Worm (Caenorhabditis elegans): ENCODE measurements around the gene col-168.

Gene col-168

ce11 chrX:6373348-6373747, 47.2 kb downstream of the col-168 start, which contains the start of gene C03B1.17:
TSS of gene C03B1.17 (plus strand) at chrX:6373648.
- TF ChIP-seq ZK546.5 (tag; optimal IDR thresholded peaks at IDR 0.05) (no peak), daf-16 (GFP tag; optimal IDR thresholded peaks at IDR 0.05) (no peak), daf-16 (tag; optimal IDR thresholded peaks at IDR 0.05) (no peak), rbr-2 (tag; optimal IDR thresholded peaks at IDR 0.05) (no peak), dmd-6 (GFP tag; IDR thresholded peaks at IDR 0.05) (no peak), snpc-1.2 (GFP tag; IDR thresholded peaks at IDR 0.05) (no peak), F37D6.2 (tag; optimal IDR thresholded peaks at IDR 0.05) (no peak), skn-1 (tag; optimal IDR thresholded peaks at IDR 0.05) (no peak), dpl-1 (GFP tag; optimal IDR thresholded peaks at IDR 0.05) (no peak), spr-3 (GFP tag; optimal IDR thresholded peaks at IDR 0.05) (no peak), ztf-7 (tag; optimal IDR thresholded peaks at IDR 0.05) (no peak), ceh-44 (GFP tag; IDR thresholded peaks at IDR 0.05) (no peak), nhr-10 (tag; optimal IDR thresholded peaks at IDR 0.05) (no peak), dve-1 (tag; optimal IDR thresholded peaks at IDR 0.05; ENCODE audit: insufficient read depth) (no peak), ZK337.2 (GFP tag; IDR thresholded peaks at IDR 0.05) (no peak), snpc-4 (tag; optimal IDR thresholded peaks at IDR 0.05) (no peak), D1046.2 (GFP tag; IDR thresholded peaks at IDR 0.05) (no peak), egl-43 (GFP tag; IDR thresholded peaks at IDR 0.05) (no peak), hlh-11 (tag; optimal IDR thresholded peaks at IDR 0.05) (no peak)

- TF ChIP-seq lim-7 (GFP tag; IDR thresholded peaks at IDR 0.05) (no peak), aha-1 (tag) (peak; percentile 86)
Measured at ce11 chrX:6374451-6374850, 48.3 kb downstream of the col-168 start, which contains the start of gene C03B1.1. TSS of gene C03B1.1 (plus strand) at chrX:6374751.
